Fruit fly (Drosophila melanogaster): ENCODE data around the gene CG31546.
A peak's percentile ranks its signal among the peaks of the same experiment; 100 is the strongest.

CG31546 gene

DNA sequence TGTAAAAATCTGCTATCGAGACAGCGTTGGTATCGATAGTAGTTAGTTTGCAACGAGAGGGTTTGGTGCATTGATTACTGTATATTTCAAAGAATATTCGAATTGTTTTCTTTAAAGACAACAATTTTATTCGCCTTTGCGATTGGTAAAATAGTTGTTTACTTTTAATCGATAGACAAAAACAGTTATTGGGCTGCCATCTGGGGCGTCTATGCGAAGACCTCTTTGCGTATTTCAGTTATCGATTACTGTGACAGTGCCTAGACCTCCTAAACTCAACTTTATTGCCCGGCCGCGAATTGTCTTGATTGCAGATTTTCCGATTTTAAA lies 22.3 kb downstream of the CG31546 start, which contains the start of gene Atu:
Atu (plus strand) TSS at position 245 of the 330 bp plus-strand sequence.
- TF ChIP-seq CG9705 (GFP tag; optimal IDR thresholded peaks at IDR 0.05): no peak
- no peak for TF ChIP-seq Rel (GFP tag; optimal IDR thresholded peaks at IDR 0.05)
- TF ChIP-seq Rel (tag; optimal IDR thresholded peaks at IDR 0.05): peak; percentile 16
- peak; percentile 58 for TF ChIP-seq Jra (GFP tag; optimal IDR thresholded peaks at IDR 0.05)
- peak; percentile 51 for TF ChIP-seq Hnf4 (GFP tag; optimal IDR thresholded peaks at IDR 0.05)
- peak; percentile 31 for TF ChIP-seq HLH106 (tag; optimal IDR thresholded peaks at IDR 0.05)
- peak; percentile 43 for TF ChIP-seq fru (GFP tag; optimal IDR thresholded peaks at IDR 0.05)
- peak; percentile 53 for TF ChIP-seq h (GFP tag; optimal IDR thresholded peaks at IDR 0.05)
- peak in 1 of 2 experiments; percentile 45 for TF ChIP-seq foxo (GFP tag; optimal IDR thresholded peaks at IDR 0.05)
- no peak for TF ChIP-seq Dfd (GFP tag; optimal IDR thresholded peaks at IDR 0.05)
- no peak for TF ChIP-seq psq (GFP tag; optimal IDR thresholded peaks at IDR 0.05)
- no peak for TF ChIP-seq dmrt93B (GFP tag; optimal IDR thresholded peaks at IDR 0.05)
- TF ChIP-seq rgr (GFP tag; optimal IDR thresholded peaks at IDR 0.05): peak; percentile 65
- TF ChIP-seq ey (GFP tag; optimal IDR thresholded peaks at IDR 0.05): peak; percentile 3
- peak; percentile 29 for TF ChIP-seq sv (GFP tag; optimal IDR thresholded peaks at IDR 0.05)
- TF ChIP-seq Dif (GFP tag; optimal IDR thresholded peaks at IDR 0.05; ENCODE audit: partially characterized antibody): peak; percentile 68
- no peak for TF ChIP-seq brk (GFP tag; optimal IDR thresholded peaks at IDR 0.05)
- no peak for TF ChIP-seq pan (optimal IDR thresholded peaks at IDR 0.05)
- TF ChIP-seq sage (GFP tag; optimal IDR thresholded peaks at IDR 0.05): no peak

DNA sequence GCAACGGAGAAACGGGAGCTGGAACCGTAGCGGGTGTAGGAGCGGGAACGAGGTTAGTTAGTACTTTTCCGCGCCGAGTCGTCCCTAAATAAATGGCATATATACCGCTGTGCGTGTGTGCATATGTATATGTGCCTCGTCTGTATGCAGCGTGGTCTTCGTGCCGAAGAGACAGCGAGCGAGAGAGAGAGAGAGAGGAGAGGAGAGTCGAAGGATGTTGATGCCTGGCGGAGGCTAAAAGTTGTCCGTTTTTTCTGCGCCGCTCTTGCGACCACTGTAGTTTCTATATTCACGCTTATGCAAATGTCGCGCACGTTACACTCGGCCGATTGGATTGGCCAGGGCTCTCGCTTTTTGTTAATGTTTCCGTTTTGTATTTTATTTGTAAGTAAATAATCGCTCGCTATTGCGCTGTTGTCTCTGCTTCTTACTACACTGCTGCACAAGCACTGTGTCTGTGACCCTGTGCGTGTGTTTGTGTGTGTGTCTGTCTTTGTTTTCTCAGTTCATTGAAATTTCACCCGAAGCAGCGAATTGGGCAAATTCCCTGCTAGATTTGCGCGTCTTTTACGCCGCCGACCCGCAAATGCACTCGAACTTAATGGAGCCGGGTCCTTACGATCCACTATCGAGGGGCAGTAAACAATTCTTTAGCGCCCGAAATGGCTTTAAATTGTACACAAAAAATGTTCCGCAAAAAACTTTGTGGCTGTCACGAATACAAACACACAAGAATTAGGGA lies 22.9 kb downstream of the CG31546 start, which contains the start of gene Rga:
Rga (minus strand) TSS at position 741 of the 742 bp plus-strand sequence.
- TF ChIP-seq fru (GFP tag; optimal IDR thresholded peaks at IDR 0.05) (peak; percentile 13), Hr78 (GFP tag; optimal IDR thresholded peaks at IDR 0.05) (no peak), N (GFP tag; optimal IDR thresholded peaks at IDR 0.05) (peak; percentile 6), psq (GFP tag; optimal IDR thresholded peaks at IDR 0.05) (peak; percentile 24), Dif (GFP tag; optimal IDR thresholded peaks at IDR 0.05; ENCODE audit: partially characterized antibody) (peak; percentile 38)

DNA sequence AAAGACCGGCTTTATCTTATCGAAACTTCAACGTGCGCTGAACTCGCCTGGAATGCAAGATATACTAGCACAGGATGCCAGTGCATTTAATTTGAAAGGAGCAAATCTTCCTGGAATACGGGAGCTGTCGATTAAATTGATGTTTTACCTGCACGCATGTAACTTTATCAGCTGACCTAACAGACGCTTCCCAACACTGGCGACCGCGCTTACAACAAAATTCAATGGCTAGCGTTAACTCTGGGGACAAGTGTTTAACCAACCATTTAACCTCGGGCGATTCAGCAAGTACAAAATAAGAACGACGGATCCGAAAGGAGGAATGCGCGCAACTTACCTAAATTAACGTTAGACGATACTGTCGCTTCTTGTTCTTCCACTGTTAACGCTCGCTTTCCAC lies 23.7 kb downstream of the CG31546 start:
- TF ChIP-seq CG9705 (GFP tag; optimal IDR thresholded peaks at IDR 0.05) (no peak), Dif (GFP tag; optimal IDR thresholded peaks at IDR 0.05; ENCODE audit: partially characterized antibody) (no peak), fru (GFP tag; optimal IDR thresholded peaks at IDR 0.05) (no peak), lola (GFP tag; optimal IDR thresholded peaks at IDR 0.05) (no peak), Myc (optimal IDR thresholded peaks at IDR 0.05) (no peak), psq (GFP tag; optimal IDR thresholded peaks at IDR 0.05) (no peak), Hnf4 (GFP tag; optimal IDR thresholded peaks at IDR 0.05) (no peak), Sp1 (GFP tag; optimal IDR thresholded peaks at IDR 0.05) (no peak), ey (GFP tag; optimal IDR thresholded peaks at IDR 0.05) (no peak)

- TF ChIP-seq N (GFP tag; optimal IDR thresholded peaks at IDR 0.05) (no peak), CG32264 (GFP tag; optimal IDR thresholded peaks at IDR 0.05) (no peak), dl (GFP tag; optimal IDR thresholded peaks at IDR 0.05; ENCODE audit: insufficient read depth in 1 of 2, partially characterized antibody in 2 of 2) (peak in 1 of 2 experiments; percentile 28), jim (GFP tag; optimal IDR thresholded peaks at IDR 0.05) (no peak), GATAd (GFP tag; optimal IDR thresholded peaks at IDR 0.05) (no peak), Jra (GFP tag; optimal IDR thresholded peaks at IDR 0.05) (no peak), fru (GFP tag; optimal IDR thresholded peaks at IDR 0.05) (peak; percentile 31), CG9705 (GFP tag; optimal IDR thresholded peaks at IDR 0.05) (no peak), Vsx2 (GFP tag; optimal IDR thresholded peaks at IDR 0.05; ENCODE audit: partially characterized antibody) (no peak), psq (GFP tag; optimal IDR thresholded peaks at IDR 0.05) (peak; percentile 98), foxo (GFP tag; optimal IDR thresholded peaks at IDR 0.05) (no peak)
These were observed 24.3 kb downstream of the CG31546 start for dm6 chr3R:5611167-5611566.

- TF ChIP-seq CrebA (GFP tag; optimal IDR thresholded peaks at IDR 0.05; ENCODE audit: borderline replicate concordance): no peak
- TF ChIP-seq tai (GFP tag; optimal IDR thresholded peaks at IDR 0.05): no peak
- no peak for TF ChIP-seq dmrt93B (GFP tag; optimal IDR thresholded peaks at IDR 0.05)
- TF ChIP-seq CG32264 (GFP tag; optimal IDR thresholded peaks at IDR 0.05): no peak
- no peak for TF ChIP-seq dsf (GFP tag; optimal IDR thresholded peaks at IDR 0.05; ENCODE audit: borderline replicate concordance)
- TF ChIP-seq Vsx2 (GFP tag; optimal IDR thresholded peaks at IDR 0.05; ENCODE audit: partially characterized antibody): no peak
- no peak for TF ChIP-seq fru (GFP tag; optimal IDR thresholded peaks at IDR 0.05)
- no peak for TF ChIP-seq h (GFP tag; optimal IDR thresholded peaks at IDR 0.05)
- TF ChIP-seq lola (GFP tag; optimal IDR thresholded peaks at IDR 0.05): no peak
- no peak for TF ChIP-seq Sp1 (GFP tag; optimal IDR thresholded peaks at IDR 0.05)
- no peak for TF ChIP-seq Hr83 (GFP tag; optimal IDR thresholded peaks at IDR 0.05; ENCODE audit: poor library complexity, severe bottlenecking)
- no peak for TF ChIP-seq Dif (GFP tag; optimal IDR thresholded peaks at IDR 0.05; ENCODE audit: partially characterized antibody)
- no peak for TF ChIP-seq sage (GFP tag; optimal IDR thresholded peaks at IDR 0.05)
- no peak for TF ChIP-seq usp (GFP tag; optimal IDR thresholded peaks at IDR 0.05)
- TF ChIP-seq Mio (GFP tag; optimal IDR thresholded peaks at IDR 0.05): no peak
- no peak for TF ChIP-seq psq (GFP tag; optimal IDR thresholded peaks at IDR 0.05)
- no peak for TF ChIP-seq GATAd (GFP tag; optimal IDR thresholded peaks at IDR 0.05)
- no peak for TF ChIP-seq jim (GFP tag; optimal IDR thresholded peaks at IDR 0.05)
- TF ChIP-seq OdsH (GFP tag; optimal IDR thresholded peaks at IDR 0.05): no peak
These were observed 24.8 kb downstream of the CG31546 start for dm6 chr3R:5610656-5611055.
